Worm (Caenorhabditis elegans): ENCODE data around the gene C02B4.3.

- TF ChIP-seq aly-1 (tag; optimal IDR thresholded peaks at IDR 0.05) (no peak), flt-1 (GFP tag; IDR thresholded peaks at IDR 0.05) (no peak), ama-1 (optimal IDR thresholded peaks at IDR 0.05) (no peak), tbx-11 (GFP tag; IDR thresholded peaks at IDR 0.05) (no peak), scrt-1 (GFP tag; IDR thresholded peaks at IDR 0.05) (no peak), hnd-1 (tag; optimal IDR thresholded peaks at IDR 0.05) (no peak), pes-1 (GFP tag; IDR thresholded peaks at IDR 0.05) (no peak), sea-1 (GFP tag; conservative IDR thresholded peaks at IDR 0.05) (no peak), ets-7 (tag; optimal IDR thresholded peaks at IDR 0.05) (no peak), F13C5.2 (tag; optimal IDR thresholded peaks at IDR 0.05) (no peak)
These were observed 8.3 kb upstream of the C02B4.3 start, which contains the start of gene nhr-17 for ce11 chrX:12667804-12668511.

Data from whole organism, early embryonic.